Worm (Caenorhabditis elegans): ENCODE data around the gene Y27F2A.8.

- no peak for TF ChIP-seq scrt-1 (GFP tag; IDR thresholded peaks at IDR 0.05)
- no peak for TF ChIP-seq F13C5.2 (tag; optimal IDR thresholded peaks at IDR 0.05)
- no peak for TF ChIP-seq ama-1 (optimal IDR thresholded peaks at IDR 0.05)
- TF ChIP-seq tbx-37 (GFP tag; conservative IDR thresholded peaks at IDR 0.05), result no peak
- no peak for TF ChIP-seq aly-1 (tag; optimal IDR thresholded peaks at IDR 0.05)
- TF ChIP-seq ets-7 (tag; optimal IDR thresholded peaks at IDR 0.05), result no peak
Measured at ce11 chrII:3195739-3196138, 12.1 kb downstream of the Y27F2A.8 start.

Data from whole organism, early embryonic.